Worm (Caenorhabditis elegans) whole organism, L4 larva: Measurements from ENCODE around the gene srz-63.

ENCODE experiments used
- F10B5.3 ChIP-seq: sonication (generic microtip); optimal IDR thresholded peaks from 2 replicates; lab custom pipeline; 2016; ENCODE audit warnings: mild to moderate bottlenecking, missing genetic modification characterization, missing compliant biosample characterization
- F26F4.8 ChIP-seq: fragments of 200-800 bp; sonication (Bioruptor generic); conservative IDR thresholded peaks from 2 replicates; pipeline ENCODE4 v1.3.6; 2022; ENCODE audit warnings: missing genetic modification characterization, missing compliant biosample characterization
- F49E8.2 ChIP-seq: sonication (generic microtip); optimal IDR thresholded peaks from 2 replicates; lab custom pipeline; 2016; ENCODE audit warnings: missing compliant biosample characterization, mild to moderate bottlenecking, missing genetic modification characterization, borderline replicate concordance
- ZK546.5 ChIP-seq, 2 experiments: sonication (generic microtip); optimal IDR thresholded peaks; 2 replicates each; lab custom pipeline; 2017; ENCODE audit warnings: missing biosample characterization in 2 of 2, missing genetic modification characterization in 2 of 2
- ama-1 ChIP-seq: fragments of 150-350 bp; optimal IDR thresholded peaks from 2 replicates; lab custom pipeline; 2014; ENCODE audit warnings: inconsistent platforms, mixed read lengths
- arid-1 ChIP-seq: fragments of 200-800 bp; sonication (Bioruptor generic); conservative IDR thresholded peaks from 2 replicates; pipeline ENCODE4 v1.3.6; 2022; ENCODE audit warnings: missing genetic modification reagents, missing genetic modification characterization, missing compliant biosample characterization
- attf-4 ChIP-seq: sonication (generic microtip); optimal IDR thresholded peaks from 3 replicates; lab custom pipeline; 2017; ENCODE audit warnings: missing biosample characterization, missing genetic modification characterization
- ceh-62 ChIP-seq: sonication (generic microtip); optimal IDR thresholded peaks from 2 replicates; lab custom pipeline; 2017; ENCODE audit warnings: missing biosample characterization, missing genetic modification characterization
- dmd-8 ChIP-seq: fragments of 200-800 bp; sonication (Bioruptor generic); IDR thresholded peaks from 2 replicates; pipeline ENCODE4 v1.3.6; 2022; ENCODE audit warnings: missing genetic modification characterization, missing compliant biosample characterization
- dpl-1 ChIP-seq: fragments of 150-350 bp; optimal IDR thresholded peaks from 2 replicates; lab custom pipeline; 2014; ENCODE audit warnings: missing biosample characterization, missing genetic modification reagents, missing genetic modification characterization
- fkh-10 ChIP-seq: fragments of 150-350 bp; optimal IDR thresholded peaks from 2 replicates; lab custom pipeline; 2014; ENCODE audit warnings: missing biosample characterization, missing genetic modification reagents, missing genetic modification characterization
- fos-1 ChIP-seq: fragments of 150-350 bp; optimal IDR thresholded peaks from 2 replicates; lab custom pipeline; 2014; ENCODE audit warnings: missing biosample characterization, missing genetic modification characterization
- hif-1 ChIP-seq, 2 experiments: sonication (generic microtip); optimal IDR thresholded peaks; 2 replicates each; lab custom pipeline; 2016 to 2017; ENCODE audit warnings: missing compliant biosample characterization in 2 of 2, missing genetic modification characterization in 2 of 2, missing genetic modification reagents in 2 of 2, missing genotype in 2 of 2, mild to moderate bottlenecking in 1 of 2
- hlh-11 ChIP-seq: fragments of 200-800 bp; sonication (Bioruptor generic); optimal IDR thresholded peaks from 2 replicates; lab custom pipeline; 2018; ENCODE audit warnings: mild to moderate bottlenecking, missing genetic modification characterization, missing compliant biosample characterization
- hmg-1.1 ChIP-seq: fragments of 200-800 bp; sonication (Bioruptor generic); IDR thresholded peaks from 2 replicates; pipeline ENCODE4 v1.3.6; 2022; ENCODE audit warnings: missing genetic modification reagents, missing genetic modification characterization, missing compliant biosample characterization
- jun-1 ChIP-seq: fragments of 150-350 bp; optimal IDR thresholded peaks from 2 replicates; lab custom pipeline; 2014; ENCODE audit warnings: missing biosample characterization, missing genetic modification reagents, missing genetic modification characterization
- lin-15B ChIP-seq: fragments of 150-350 bp; sonication (generic microtip); optimal IDR thresholded peaks from 3 replicates; lab custom pipeline; 2014; ENCODE audit warnings: missing biosample characterization, missing genetic modification characterization
- lin-38 ChIP-seq: fragments of 200-800 bp; sonication (Bioruptor generic); IDR thresholded peaks from 2 replicates; pipeline ENCODE4 v1.3.6; 2022; ENCODE audit warnings: missing genetic modification reagents, missing genetic modification characterization, missing compliant biosample characterization
- lin-39 ChIP-seq: fragments of 150-350 bp; optimal IDR thresholded peaks from 2 replicates; lab custom pipeline; 2014; ENCODE audit warnings: missing biosample characterization, missing genetic modification reagents, missing genetic modification characterization
- mdl-1 ChIP-seq, 2 experiments: fragments of 150-350 bp in 1 of 2; sonication (generic microtip) in 1 of 2; optimal IDR thresholded peaks; 2 replicates each; lab custom pipeline; 2014 to 2017; ENCODE audit warnings: missing biosample characterization in 2 of 2, missing genetic modification characterization in 2 of 2
- mes-2 ChIP-seq: sonication (generic microtip); optimal IDR thresholded peaks from 2 replicates; lab custom pipeline; 2016; ENCODE audit warnings: missing genotype, mild to moderate bottlenecking, missing genetic modification characterization, missing compliant biosample characterization; ENCODE audit not compliant: poor library complexity, severe bottlenecking
- nhr-10 ChIP-seq: fragments of 150-350 bp; optimal IDR thresholded peaks from 2 replicates; lab custom pipeline; 2014; ENCODE audit warnings: missing biosample characterization, missing genetic modification characterization
- nhr-102 ChIP-seq: sonication (generic microtip); optimal IDR thresholded peaks from 2 replicates; lab custom pipeline; 2016; ENCODE audit warnings: mild to moderate bottlenecking, missing genetic modification characterization, moderate library complexity, missing compliant biosample characterization
- nhr-11 ChIP-seq: fragments of 150-350 bp; optimal IDR thresholded peaks from 2 replicates; lab custom pipeline; 2014; ENCODE audit warnings: missing biosample characterization, missing genetic modification characterization
- nhr-237 ChIP-seq: sonication (generic microtip); optimal IDR thresholded peaks from 2 replicates; lab custom pipeline; 2017; ENCODE audit warnings: missing biosample characterization, missing genetic modification characterization
- nhr-28 ChIP-seq: fragments of 150-350 bp; optimal IDR thresholded peaks from 2 replicates; lab custom pipeline; 2014; ENCODE audit warnings: missing biosample characterization, missing genetic modification characterization
- nhr-41 ChIP-seq: fragments of 200-800 bp; sonication (Bioruptor generic); IDR thresholded peaks from 2 replicates; pipeline ENCODE4 v1.3.6; 2022; ENCODE audit warnings: missing genetic modification reagents, missing genetic modification characterization, missing compliant biosample characterization
- nhr-6 ChIP-seq: fragments of 150-350 bp; optimal IDR thresholded peaks from 2 replicates; lab custom pipeline; 2014; ENCODE audit warnings: missing biosample characterization, missing genetic modification characterization
- pqm-1 ChIP-seq: sonication (generic microtip); optimal IDR thresholded peaks from 2 replicates; lab custom pipeline; 2017; ENCODE audit warnings: missing biosample characterization, missing genetic modification characterization
- saeg-2 ChIP-seq: fragments of 200-800 bp; sonication (Bioruptor generic); IDR thresholded peaks from 2 replicates; pipeline ENCODE4 v1.3.6; 2022; ENCODE audit warnings: missing genetic modification reagents, missing genetic modification characterization, missing compliant biosample characterization
- set-16 ChIP-seq: fragments of 200-800 bp; sonication (Bioruptor generic); IDR thresholded peaks from 2 replicates; pipeline ENCODE4 v1.3.6; 2022; ENCODE audit warnings: missing genetic modification reagents, missing genetic modification characterization, missing compliant biosample characterization
- skn-1 ChIP-seq: fragments of 150-350 bp; optimal IDR thresholded peaks from 2 replicates; lab custom pipeline; 2014; ENCODE audit warnings: missing biosample characterization, missing genetic modification characterization
- snpc-1.2 ChIP-seq: fragments of 200-800 bp; sonication (Bioruptor generic); IDR thresholded peaks from 2 replicates; pipeline ENCODE4 v1.3.6; 2022; ENCODE audit warnings: missing genetic modification reagents, missing genetic modification characterization, missing compliant biosample characterization
- snpc-4 ChIP-seq: fragments of 150-350 bp; optimal IDR thresholded peaks from 2 replicates; lab custom pipeline; 2014; ENCODE audit warnings: missing biosample characterization, missing genetic modification characterization
- spr-1 ChIP-seq: sonication (generic microtip); optimal IDR thresholded peaks from 2 replicates; lab custom pipeline; 2016; ENCODE audit warnings: mild to moderate bottlenecking, missing genetic modification characterization, missing compliant biosample characterization
- tra-1 ChIP-seq: fragments of 200-800 bp; sonication (Bioruptor generic); IDR thresholded peaks from 2 replicates; pipeline ENCODE4 v1.3.6; 2022; ENCODE audit warnings: missing genetic modification reagents, missing genetic modification characterization, missing compliant biosample characterization
- unc-130 ChIP-seq: sonication (generic microtip); optimal IDR thresholded peaks from 2 replicates; lab custom pipeline; 2016; ENCODE audit warnings: missing genetic modification reagents, missing genetic modification characterization, missing compliant biosample characterization
- unc-39 ChIP-seq: sonication (generic microtip); optimal IDR thresholded peaks from 2 replicates; lab custom pipeline; 2017; ENCODE audit warnings: missing biosample characterization, missing genetic modification characterization
- unc-62 ChIP-seq, 3 experiments: fragments of 150-350 bp in 1 of 3; sonication (generic microtip); optimal IDR thresholded peaks in 2 of 3; peaks in 1 of 3; 1 replicate in 1 of 3; 2 replicates in 2 of 3; lab custom pipeline; 2014 to 2017; ENCODE audit warnings: missing biosample characterization in 3 of 3, missing genetic modification characterization in 3 of 3, missing genetic modification reagents in 3 of 3, missing genotype in 1 of 3
- vab-7 ChIP-seq: fragments of 200-800 bp; sonication (Bioruptor generic); IDR thresholded peaks from 2 replicates; pipeline ENCODE4 v1.3.6; 2022; ENCODE audit warnings: missing genetic modification reagents, missing genetic modification characterization, missing compliant biosample characterization
- zfp-2 ChIP-seq: sonication (generic microtip); optimal IDR thresholded peaks from 2 replicates; lab custom pipeline; 2016; ENCODE audit warnings: mild to moderate bottlenecking, missing genetic modification characterization, missing compliant biosample characterization
- zip-2 ChIP-seq: fragments of 150-350 bp; optimal IDR thresholded peaks from 2 replicates; lab custom pipeline; 2014; ENCODE audit warnings: missing biosample characterization, missing genetic modification characterization
- ztf-11 ChIP-seq: fragments of 150-350 bp; optimal IDR thresholded peaks from 2 replicates; lab custom pipeline; 2014; ENCODE audit warnings: missing biosample characterization, missing genetic modification characterization
- ztf-7 ChIP-seq: fragments of 150-350 bp; optimal IDR thresholded peaks from 2 replicates; lab custom pipeline; 2014; ENCODE audit warnings: missing biosample characterization, missing genetic modification characterization

srz-63 gene

ce11 chrII:1323190-1323651, 44.8 kb downstream of the srz-63 start (continued):
- TF ChIP-seq nhr-102 (tag; lab: Kevin White, UChicago) (peak; percentile 32), arid-1 (GFP tag; lab: Robert Waterston, UW) (no peak), mes-2 (peak; percentile 40), tra-1 (no peak), jun-1 (tag; lab: Kevin White, UChicago) (no peak), nhr-28 (tag; lab: Kevin White, UChicago) (no peak), attf-4 (tag; lab: Kevin White, UChicago) (no peak), hif-1 (tag; optimal IDR thresholded peaks at IDR 0.05; lab: Kevin White, UChicago) (peak in 1 of 2 experiments; percentile 12), hlh-11 (peak; percentile 37), mdl-1 (tag; optimal IDR thresholded peaks at IDR 0.05; lab: Kevin White, UChicago) (no peak), ama-1 (peak; percentile 1), ztf-11 (tag; lab: Kevin White, UChicago) (no peak), fkh-10 (GFP tag; lab: Kevin White, UChicago) (no peak), unc-39 (tag; lab: Kevin White, UChicago) (no peak), saeg-2 (no peak), zip-2 (tag; lab: Kevin White, UChicago) (no peak), snpc-4 (tag; lab: Kevin White, UChicago) (no peak), ztf-7 (tag; lab: Kevin White, UChicago) (no peak), unc-62 (GFP tag; optimal IDR thresholded peaks at IDR 0.05 in 1 of 2; lab: Kevin White, UChicago) (peak in 1 of 2 experiments; percentile 62), unc-62 (tag; optimal IDR thresholded peaks at IDR 0.05; lab: Kevin White, UChicago) (no peak), unc-130 (GFP tag; lab: Kevin White, UChicago) (peak; percentile 21), nhr-237 (tag; lab: Kevin White, UChicago) (no peak), set-16 (peak; percentile 91), pqm-1 (no peak), nhr-41 (GFP tag; lab: Robert Waterston, UW) (no peak), snpc-1.2 (GFP tag; lab: Robert Waterston, UW) (no peak), nhr-10 (tag; lab: Kevin White, UChicago) (no peak), lin-15B (tag; lab: Kevin White, UChicago) (no peak), F49E8.2 (tag; lab: Kevin White, UChicago) (peak; percentile 80), skn-1 (tag; lab: Kevin White, UChicago) (no peak), lin-39 (tag; lab: Kevin White, UChicago) (no peak), spr-1 (no peak), zfp-2 (tag; lab: Kevin White, UChicago) (no peak), nhr-6 (tag; lab: Kevin White, UChicago) (no peak), hmg-1.1 (GFP tag; lab: Robert Waterston, UW) (peak; percentile 66), F10B5.3 (tag; lab: Kevin White, UChicago) (no peak), fos-1 (tag; lab: Kevin White, UChicago) (no peak), ZK546.5 (tag; optimal IDR thresholded peaks at IDR 0.05; lab: Kevin White, UChicago) (peak in 1 of 2 experiments; percentile 29), F26F4.8 (GFP tag; lab: Robert Waterston, UW) (no peak), lin-38 (GFP tag; lab: Robert Waterston, UW) (peak; percentile 81), dmd-8 (GFP tag; lab: Robert Waterston, UW) (no peak), vab-7 (GFP tag; lab: Robert Waterston, UW) (no peak), ceh-62 (no peak), nhr-11 (tag; lab: Kevin White, UChicago) (no peak), dpl-1 (GFP tag; lab: Kevin White, UChicago) (peak; percentile 26)
